Worm (Caenorhabditis elegans) whole organism, mixed stage, embryonic: ENCODE measurements around the gene Y38C1BA.4.

Experiments
- M03D4.4 ChIP-seq: sonication (generic microtip); optimal IDR thresholded peaks from 2 replicates; lab custom pipeline; 2017; ENCODE audit warnings: mild to moderate bottlenecking, missing genetic modification characterization, missing compliant biosample characterization
- ham-2 ChIP-seq: fragments of 200-800 bp; sonication (Bioruptor generic); optimal IDR thresholded peaks from 2 replicates; lab custom pipeline; 2018; ENCODE audit warnings: mild to moderate bottlenecking, missing genetic modification characterization, missing compliant biosample characterization
- lin-32 ChIP-seq: fragments of 200-800 bp; sonication (Bioruptor generic); optimal IDR thresholded peaks from 2 replicates; lab custom pipeline; 2018; ENCODE audit warnings: mild to moderate bottlenecking, missing genetic modification characterization, missing compliant biosample characterization
- unc-120 ChIP-seq: sonication (generic microtip); optimal IDR thresholded peaks from 2 replicates; lab custom pipeline; 2017; ENCODE audit warnings: missing genetic modification characterization, missing compliant biosample characterization; ENCODE audit not compliant: poor library complexity, severe bottlenecking

Gene Y38C1BA.4

ce11 chrIV:1868981-1869380 is 47.3 kb downstream of the Y38C1BA.4 start:
- TF ChIP-seq M03D4.4 (tag; lab: Kevin White, UChicago) (no peak), ham-2 (GFP tag; lab: Kevin White, UChicago) (no peak), unc-120 (tag; lab: Kevin White, UChicago) (no peak), lin-32 (GFP tag; lab: Kevin White, UChicago) (no peak)
